In genomic region chr3L:17791495-17791894, dm6 we compare ENCODE assay signal across 2 fruit fly cellular contexts.
TF ChIP-seq lines count a peak whose summit lies in the region.

No protein-coding gene starts in this region.

- no peak for TF ChIP-seq CTCF in whole organism, embryonic (GFP tag; optimal IDR thresholded peaks at IDR 0.05; lab: Kevin White, UChicago)

TF ChIP-seq in whole organism, embryonic, 481 proteins besides CTCF, POLR2A, EP300 and RAD21 (continues in another document):
- TF ChIP-seq BtbVII (GFP tag; optimal IDR thresholded peaks at IDR 0.05; lab: Kevin White, UChicago) = peak; percentile 79
- no peak for TF ChIP-seq CG6254 (GFP tag; optimal IDR thresholded peaks at IDR 0.05; lab: Kevin White, UChicago)
- TF ChIP-seq CG6765 (GFP tag; optimal IDR thresholded peaks at IDR 0.05; lab: Kevin White, UChicago) = peak; percentile 66
- TF ChIP-seq CG1602 (GFP tag; optimal IDR thresholded peaks at IDR 0.05; lab: Kevin White, UChicago) = no peak
- peak; percentile 62 for TF ChIP-seq CG6854 (GFP tag; optimal IDR thresholded peaks at IDR 0.05; lab: Kevin White, UChicago)
- TF ChIP-seq cwo (GFP tag; optimal IDR thresholded peaks at IDR 0.05; lab: Kevin White, UChicago) = peak; percentile 64
- no peak for TF ChIP-seq CG2199 (GFP tag; IDR thresholded peaks at IDR 0.05; lab: Robert Waterston, UW)
- TF ChIP-seq Dbx (GFP tag; IDR thresholded peaks at IDR 0.05; lab: Robert Waterston, UW) = 0 out of 3 replicates have a peak, but pooled peaks have one; percentile 47
- peak; percentile 67 for TF ChIP-seq Dek (tag; optimal IDR thresholded peaks at IDR 0.05; lab: Kevin White, UChicago)
- TF ChIP-seq CG2120 (GFP tag; optimal IDR thresholded peaks at IDR 0.05; lab: Kevin White, UChicago) = peak; percentile 62
- no peak for TF ChIP-seq CG11504 (tag; optimal IDR thresholded peaks at IDR 0.05; lab: Kevin White, UChicago)
- TF ChIP-seq Dip3 (GFP tag; optimal IDR thresholded peaks at IDR 0.05; lab: Kevin White, UChicago) = no peak
- TF ChIP-seq CG17568 (GFP tag; optimal IDR thresholded peaks at IDR 0.05; lab: Kevin White, UChicago) = peak; percentile 63
- peak; percentile 23 for TF ChIP-seq CG31365 (tag; optimal IDR thresholded peaks at IDR 0.05; lab: Kevin White, UChicago)
- no peak for TF ChIP-seq ara (GFP tag; IDR thresholded peaks at IDR 0.05; lab: Robert Waterston, UW)
- no peak for TF ChIP-seq CG2116 (GFP tag; optimal IDR thresholded peaks at IDR 0.05; lab: Kevin White, UChicago)
- TF ChIP-seq Atf6 (GFP tag; IDR thresholded peaks at IDR 0.05; lab: Robert Waterston, UW) = peak; percentile 80
- no peak for TF ChIP-seq pan (optimal IDR thresholded peaks at IDR 0.05; lab: Kevin White, UChicago)
- no peak for TF ChIP-seq pan (GFP tag; optimal IDR thresholded peaks at IDR 0.05 in 1 of 2, IDR thresholded peaks at IDR 0.05 in 1 of 2)
- TF ChIP-seq CG7556 (GFP tag; optimal IDR thresholded peaks at IDR 0.05; lab: Kevin White, UChicago) = no peak
- no peak for TF ChIP-seq HLHmδ (GFP tag; optimal IDR thresholded peaks at IDR 0.05; lab: Kevin White, UChicago)
- no peak for TF ChIP-seq CG17186 (GFP tag; optimal IDR thresholded peaks at IDR 0.05; lab: Kevin White, UChicago)
- TF ChIP-seq CG15514 (GFP tag; optimal IDR thresholded peaks at IDR 0.05; lab: Kevin White, UChicago) = peak; percentile 41
- TF ChIP-seq fd3F (GFP tag; optimal IDR thresholded peaks at IDR 0.05; lab: Kevin White, UChicago) = peak; percentile 87
- TF ChIP-seq CG4328 (GFP tag; optimal IDR thresholded peaks at IDR 0.05; lab: Kevin White, UChicago) = peak; percentile 13
- peak; percentile 4 for TF ChIP-seq pfk (GFP tag; optimal IDR thresholded peaks at IDR 0.05; lab: Kevin White, UChicago)
- TF ChIP-seq sens (GFP tag; lab: Kevin White, UChicago) = no peak
- TF ChIP-seq danr (GFP tag; IDR thresholded peaks at IDR 0.05; lab: Robert Waterston, UW) = no peak
- TF ChIP-seq CG18599 (GFP tag; optimal IDR thresholded peaks at IDR 0.05; lab: Kevin White, UChicago) = peak; percentile 91
- no peak for TF ChIP-seq repo (GFP tag; optimal IDR thresholded peaks at IDR 0.05; lab: Kevin White, UChicago)
- peak; percentile 45 for TF ChIP-seq CG12104 (GFP tag; optimal IDR thresholded peaks at IDR 0.05; lab: Kevin White, UChicago)
- no peak for TF ChIP-seq kni (GFP tag; optimal IDR thresholded peaks at IDR 0.05; lab: Kevin White, UChicago)
- peak; percentile 39 for TF ChIP-seq pho (GFP tag; optimal IDR thresholded peaks at IDR 0.05; lab: Kevin White, UChicago)
- no peak for TF ChIP-seq CG34376 (GFP tag; optimal IDR thresholded peaks at IDR 0.05; lab: Kevin White, UChicago)
- TF ChIP-seq CG15011 (GFP tag; optimal IDR thresholded peaks at IDR 0.05; lab: Kevin White, UChicago) = peak; percentile 62
- TF ChIP-seq CG3065 (GFP tag; optimal IDR thresholded peaks at IDR 0.05; lab: Kevin White, UChicago) = no peak
- no peak for TF ChIP-seq trem (tag; optimal IDR thresholded peaks at IDR 0.05; lab: Kevin White, UChicago)
- no peak for TF ChIP-seq wdn (GFP tag; IDR thresholded peaks at IDR 0.05; lab: Robert Waterston, UW)
- no peak for TF ChIP-seq CG18619 (GFP tag; optimal IDR thresholded peaks at IDR 0.05; lab: Kevin White, UChicago)
- TF ChIP-seq CG13123 (GFP tag; optimal IDR thresholded peaks at IDR 0.05; lab: Kevin White, UChicago) = no peak
- no peak for TF ChIP-seq ap (GFP tag; IDR thresholded peaks at IDR 0.05; lab: Robert Waterston, UW)
- peak; percentile 15 for TF ChIP-seq CG12744 (GFP tag; optimal IDR thresholded peaks at IDR 0.05; lab: Kevin White, UChicago)
- TF ChIP-seq CG16863 (GFP tag; optimal IDR thresholded peaks at IDR 0.05; lab: Kevin White, UChicago) = no peak
- no peak for TF ChIP-seq sc (optimal IDR thresholded peaks at IDR 0.05; lab: Kevin White, UChicago)
- no peak for TF ChIP-seq sc (GFP tag; optimal IDR thresholded peaks at IDR 0.05; lab: Kevin White, UChicago)
- no peak for TF ChIP-seq dpn (GFP tag; optimal IDR thresholded peaks at IDR 0.05; lab: Kevin White, UChicago)
- TF ChIP-seq hth (optimal IDR thresholded peaks at IDR 0.05; lab: Kevin White, UChicago) = no peak
- TF ChIP-seq CG12071 (GFP tag; optimal IDR thresholded peaks at IDR 0.05; lab: Kevin White, UChicago) = peak; percentile 46

TF ChIP-seq in whole organism, prepupa, 60 proteins besides CTCF, POLR2A, EP300 and RAD21:
- TF ChIP-seq CG4318 (GFP tag; optimal IDR thresholded peaks at IDR 0.05; lab: Kevin White, UChicago) = no peak
- TF ChIP-seq fkh (GFP tag; optimal IDR thresholded peaks at IDR 0.05; lab: Kevin White, UChicago) = peak; percentile 72
TF ChIP-seq in whole organism, prepupa: peak in this region for 1.

Comparison
In these comparisons a context has a peak if more than half of its experiments do, and no peak if none do; other contexts are left out.
1. Of the 7 proteins assayed by ChIP-seq in both whole organism, embryonic and whole organism, prepupa: peak only in whole organism, embryonic: CG6854; only in whole organism, prepupa: none; in both: none; in neither: 6.